Worm (Caenorhabditis elegans) whole organism, late embryonic: ENCODE measurements around the gene sri-69.

ENCODE experiments used
- C38D4.7 ChIP-seq: fragments of 200-800 bp; sonication (Bioruptor generic); optimal IDR thresholded peaks from 2 replicates; lab custom pipeline; 2018; ENCODE audit warnings: mild to moderate bottlenecking, missing genetic modification characterization, moderate library complexity, missing compliant biosample characterization
- ama-1 ChIP-seq: fragments of 150-350 bp; optimal IDR thresholded peaks from 2 replicates; lab custom pipeline; 2014
- ceh-18 ChIP-seq: sonication (generic microtip); optimal IDR thresholded peaks from 2 replicates; lab custom pipeline; 2016; ENCODE audit warnings: missing genetic modification characterization, missing compliant biosample characterization
- ceh-19 ChIP-seq: fragments of 200-800 bp; sonication (Bioruptor generic); optimal IDR thresholded peaks from 2 replicates; lab custom pipeline; 2018; ENCODE audit warnings: mild to moderate bottlenecking, missing genetic modification characterization, missing compliant biosample characterization
- ceh-24 ChIP-seq: sonication (generic microtip); optimal IDR thresholded peaks from 2 replicates; lab custom pipeline; 2016; ENCODE audit warnings: mild to moderate bottlenecking, missing genetic modification characterization, missing compliant biosample characterization
- ceh-30 ChIP-seq: fragments of 150-350 bp; optimal IDR thresholded peaks from 2 replicates; lab custom pipeline; 2014; ENCODE audit warnings: missing biosample characterization, missing genetic modification characterization
- ceh-31 ChIP-seq: sonication (generic microtip); optimal IDR thresholded peaks from 2 replicates; lab custom pipeline; 2016; ENCODE audit warnings: missing genetic modification characterization, missing compliant biosample characterization
- ceh-34 ChIP-seq: sonication (generic microtip); optimal IDR thresholded peaks from 2 replicates; lab custom pipeline; 2016; ENCODE audit warnings: mild to moderate bottlenecking, missing genetic modification characterization, missing compliant biosample characterization
- che-1 ChIP-seq: sonication (generic microtip); optimal IDR thresholded peaks from 2 replicates; lab custom pipeline; 2016; ENCODE audit warnings: mild to moderate bottlenecking, missing genetic modification characterization, missing compliant biosample characterization
- dmd-4 ChIP-seq: sonication (generic microtip); optimal IDR thresholded peaks from 2 replicates; lab custom pipeline; 2016; ENCODE audit warnings: borderline replicate concordance, missing genetic modification characterization, missing compliant biosample characterization
- dve-1 ChIP-seq: sonication (generic microtip); optimal IDR thresholded peaks from 2 replicates; lab custom pipeline; 2017; ENCODE audit warnings: antibody characterized with exemption, mild to moderate bottlenecking, missing genetic modification characterization, missing compliant biosample characterization
- elt-4 ChIP-seq: sonication (generic microtip); optimal IDR thresholded peaks from 2 replicates; lab custom pipeline; 2016; ENCODE audit warnings: missing genetic modification characterization, missing compliant biosample characterization
- fkh-6 ChIP-seq: sonication (generic microtip); optimal IDR thresholded peaks from 2 replicates; lab custom pipeline; 2016; ENCODE audit warnings: missing genetic modification characterization, missing compliant biosample characterization
- gmeb-2 ChIP-seq: sonication (generic microtip); optimal IDR thresholded peaks from 2 replicates; lab custom pipeline; 2016; ENCODE audit warnings: missing genetic modification characterization, inconsistent platforms, missing compliant biosample characterization
- hlh-15 ChIP-seq: sonication (generic microtip); optimal IDR thresholded peaks from 2 replicates; lab custom pipeline; 2016; ENCODE audit warnings: missing genetic modification characterization, missing compliant biosample characterization
- hlh-30 ChIP-seq: sonication (generic microtip); optimal IDR thresholded peaks from 2 replicates; lab custom pipeline; 2017; ENCODE audit warnings: antibody characterized with exemption, missing genetic modification characterization, missing compliant biosample characterization; ENCODE audit not compliant: insufficient read depth
- lim-6 ChIP-seq: sonication (generic microtip); optimal IDR thresholded peaks from 2 replicates; lab custom pipeline; 2016; ENCODE audit warnings: missing genetic modification characterization, missing compliant biosample characterization
- mec-3 ChIP-seq: sonication (generic microtip); optimal IDR thresholded peaks from 2 replicates; lab custom pipeline; 2016; ENCODE audit warnings: borderline replicate concordance, missing genetic modification characterization, missing compliant biosample characterization
- nfya-1 ChIP-seq: sonication (generic microtip); optimal IDR thresholded peaks from 2 replicates; lab custom pipeline; 2017; ENCODE audit warnings: missing genetic modification characterization, mild to moderate bottlenecking, missing compliant biosample characterization, antibody characterized with exemption, moderate library complexity
- nhr-232 ChIP-seq: sonication (generic microtip); optimal IDR thresholded peaks from 2 replicates; lab custom pipeline; 2016; ENCODE audit warnings: missing genetic modification characterization, missing compliant biosample characterization
- npax-4 ChIP-seq: sonication (generic microtip); optimal IDR thresholded peaks from 2 replicates; lab custom pipeline; 2016; ENCODE audit warnings: missing genetic modification characterization, missing compliant biosample characterization
- odd-2 ChIP-seq: sonication (generic microtip); optimal IDR thresholded peaks from 2 replicates; lab custom pipeline; 2017; ENCODE audit warnings: antibody characterized with exemption, mild to moderate bottlenecking, missing genetic modification characterization, missing compliant biosample characterization
- pat-9 ChIP-seq: fragments of 200-800 bp; sonication (Bioruptor generic); optimal IDR thresholded peaks from 2 replicates; lab custom pipeline; 2018; ENCODE audit warnings: mild to moderate bottlenecking, missing genetic modification characterization, moderate library complexity, missing compliant biosample characterization
- pha-2 ChIP-seq: sonication (generic microtip); optimal IDR thresholded peaks from 2 replicates; lab custom pipeline; 2017; ENCODE audit warnings: mild to moderate bottlenecking, missing genetic modification characterization, missing compliant biosample characterization
- pros-1 ChIP-seq: fragments of 150-350 bp; optimal IDR thresholded peaks from 2 replicates; lab custom pipeline; 2014; ENCODE audit warnings: missing biosample characterization, missing genetic modification reagents, missing genetic modification characterization
- ref-2 ChIP-seq: sonication (generic microtip); optimal IDR thresholded peaks from 2 replicates; lab custom pipeline; 2016; ENCODE audit warnings: missing genetic modification characterization, missing compliant biosample characterization
- sdc-2 ChIP-seq: sonication (generic microtip); optimal IDR thresholded peaks from 2 replicates; lab custom pipeline; 2016; ENCODE audit warnings: missing genotype, missing genetic modification characterization, missing compliant biosample characterization
- sox-2 ChIP-seq: fragments of 200-800 bp; sonication (Bioruptor generic); IDR thresholded peaks from 2 replicates; pipeline ENCODE4 v1.3.6; 2022; ENCODE audit warnings: missing genetic modification reagents, missing genetic modification characterization, missing compliant biosample characterization
- syd-9 ChIP-seq: sonication (generic microtip); optimal IDR thresholded peaks from 2 replicates; lab custom pipeline; 2016; ENCODE audit warnings: mild to moderate bottlenecking, missing genetic modification characterization, moderate library complexity, missing compliant biosample characterization
- tbx-2 ChIP-seq: sonication (generic microtip); optimal IDR thresholded peaks from 2 replicates; lab custom pipeline; 2016; ENCODE audit warnings: missing genetic modification characterization, missing compliant biosample characterization
- tbx-7 ChIP-seq: sonication (generic microtip); optimal IDR thresholded peaks from 2 replicates; lab custom pipeline; 2016; ENCODE audit warnings: missing genotype, missing genetic modification characterization, missing compliant biosample characterization
- ttx-3 ChIP-seq: sonication (generic microtip); optimal IDR thresholded peaks from 2 replicates; lab custom pipeline; 2016; ENCODE audit warnings: missing genetic modification reagents, missing genetic modification characterization, missing compliant biosample characterization
- unc-42 ChIP-seq: sonication (generic microtip); optimal IDR thresholded peaks from 2 replicates; lab custom pipeline; 2016; ENCODE audit warnings: missing genotype, missing genetic modification characterization, missing compliant biosample characterization
- unc-55 ChIP-seq: sonication (generic microtip); optimal IDR thresholded peaks from 2 replicates; lab custom pipeline; 2017; ENCODE audit warnings: missing biosample characterization, missing genetic modification reagents, missing genetic modification characterization
- unc-86 ChIP-seq: sonication (generic microtip); optimal IDR thresholded peaks from 2 replicates; lab custom pipeline; 2016; ENCODE audit warnings: missing genetic modification characterization, missing compliant biosample characterization
- ztf-16 ChIP-seq: sonication (generic microtip); optimal IDR thresholded peaks from 2 replicates; lab custom pipeline; 2017; ENCODE audit warnings: missing genetic modification characterization, missing compliant biosample characterization

sri-69 gene

DNA sequence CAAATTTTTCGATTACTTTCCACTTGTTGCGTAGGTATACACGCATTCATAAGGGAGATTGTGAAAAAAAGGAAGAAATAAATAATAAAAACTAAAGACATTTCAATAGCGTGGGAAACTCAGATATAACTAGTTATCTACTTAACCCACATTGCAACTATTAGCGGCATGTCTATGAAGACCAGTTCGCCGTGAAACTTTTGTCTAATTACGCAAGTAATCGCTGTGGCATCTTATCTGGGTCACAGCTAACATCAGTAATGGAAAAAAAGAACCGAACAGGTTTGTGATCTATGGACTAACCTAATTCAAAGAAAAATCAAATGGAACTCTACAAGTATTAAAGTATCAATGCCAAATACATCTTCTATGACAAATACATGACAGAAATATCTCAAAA is 5.0 kb upstream of the sri-69 start, which contains the start of gene clec-241:
TSS of gene clec-241 (minus strand) at position 101 of the 400 bp plus-strand sequence.
- no peak for TF ChIP-seq sox-2 (GFP tag; lab: Robert Waterston, UW)
- no peak for TF ChIP-seq dmd-4 (tag; lab: Kevin White, UChicago)
- no peak for TF ChIP-seq nfya-1 (tag; lab: Kevin White, UChicago)
- TF ChIP-seq ceh-19 (GFP tag; lab: Kevin White, UChicago) = no peak
- no peak for TF ChIP-seq sdc-2 (tag; lab: Kevin White, UChicago)
- no peak for TF ChIP-seq unc-86 (tag; lab: Kevin White, UChicago)
- TF ChIP-seq C38D4.7 (GFP tag; lab: Kevin White, UChicago) = no peak
- TF ChIP-seq elt-4 (tag; lab: Kevin White, UChicago) = no peak
- no peak for TF ChIP-seq pros-1 (tag; lab: Kevin White, UChicago)
- no peak for TF ChIP-seq fkh-6 (tag; lab: Kevin White, UChicago)
- TF ChIP-seq ceh-30 (tag; lab: Kevin White, UChicago) = no peak
- no peak for TF ChIP-seq mec-3 (tag; lab: Kevin White, UChicago)
- TF ChIP-seq ceh-34 (tag; lab: Kevin White, UChicago) = no peak
- no peak for TF ChIP-seq ztf-16 (tag; lab: Kevin White, UChicago)
- TF ChIP-seq hlh-30 (tag; lab: Kevin White, UChicago) = no peak
- no peak for TF ChIP-seq ceh-18 (tag; lab: Kevin White, UChicago)
- TF ChIP-seq lim-6 (tag; lab: Kevin White, UChicago) = no peak
- TF ChIP-seq odd-2 (tag; lab: Kevin White, UChicago) = no peak

DNA sequence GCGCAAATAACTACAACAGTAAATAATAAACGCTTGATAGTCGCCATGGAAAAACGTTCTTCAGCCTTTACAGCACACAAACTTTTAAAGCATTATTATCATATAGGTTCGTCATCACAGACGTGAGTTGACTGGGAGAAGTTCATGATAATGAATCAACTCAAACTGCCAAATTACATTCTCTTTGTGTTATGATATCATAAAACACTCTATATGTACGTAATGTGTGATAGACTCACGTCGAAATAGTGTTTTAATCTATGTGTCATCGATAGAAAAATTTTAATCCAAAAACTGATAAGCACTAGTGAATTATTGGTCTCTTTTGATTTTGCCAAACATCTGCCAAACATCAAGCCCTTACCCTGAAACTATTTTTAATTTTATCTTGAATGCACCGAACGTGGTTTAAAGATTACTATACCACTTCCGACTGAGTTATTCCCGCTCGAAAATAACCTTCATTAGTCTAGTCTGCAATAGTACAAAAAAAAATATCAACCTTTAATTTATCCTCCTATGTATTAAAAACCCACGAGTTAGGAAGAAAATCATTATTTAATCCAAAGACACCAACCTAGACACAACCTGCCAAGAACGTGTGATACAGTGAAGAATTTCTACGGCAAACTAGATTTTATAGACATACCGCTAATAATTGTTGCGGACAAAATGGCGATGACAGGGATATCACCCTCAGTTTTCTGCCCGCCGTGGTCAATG is 1.3 kb upstream of the sri-69 start, which contains the start of the genes clc-12 and clec-240:
TSS of gene clc-12 (minus strand) at position 47 of the 723 bp plus-strand sequence.
TSS of gene clec-240 (plus strand) at position 673 of the 723 bp plus-strand sequence.
- TF ChIP-seq fkh-6 (tag; lab: Kevin White, UChicago) (no peak), nfya-1 (tag; lab: Kevin White, UChicago) (no peak), ztf-16 (tag; lab: Kevin White, UChicago) (no peak), ceh-19 (GFP tag; lab: Kevin White, UChicago) (no peak), pha-2 (tag; lab: Kevin White, UChicago) (no peak), ama-1 (no peak), ref-2 (tag; lab: Kevin White, UChicago) (no peak), unc-55 (GFP tag; lab: Kevin White, UChicago) (no peak), ceh-34 (tag; lab: Kevin White, UChicago) (no peak), pat-9 (tag; lab: Kevin White, UChicago) (no peak), npax-4 (tag; lab: Kevin White, UChicago) (no peak), tbx-7 (tag; lab: Kevin White, UChicago) (no peak), dve-1 (tag; lab: Kevin White, UChicago) (no peak), lim-6 (tag; lab: Kevin White, UChicago) (no peak), C38D4.7 (GFP tag; lab: Kevin White, UChicago) (no peak), ceh-24 (no peak), hlh-15 (tag; lab: Kevin White, UChicago) (no peak), syd-9 (tag; lab: Kevin White, UChicago) (no peak), unc-42 (no peak)

DNA sequence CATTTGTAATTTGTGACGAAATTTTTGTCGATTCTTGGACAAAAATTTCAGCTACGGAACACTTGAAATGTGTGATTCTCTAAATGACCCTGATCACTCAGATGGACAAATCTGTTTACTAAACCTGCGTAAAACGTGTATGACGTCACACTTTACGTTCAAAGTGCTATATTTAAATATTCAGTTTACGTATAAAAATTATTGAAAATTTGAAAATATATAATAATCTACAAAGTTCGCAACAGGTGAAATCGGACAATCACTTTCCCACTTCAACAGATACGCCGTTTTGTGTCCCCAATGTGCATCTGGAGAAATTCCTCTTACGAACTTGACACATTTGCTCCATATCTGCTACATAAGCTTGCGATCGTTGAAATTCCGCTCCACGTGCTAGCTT is 3.0 kb downstream of the sri-69 start, which contains the start of gene srh-131:
TSS of gene srh-131 (plus strand) at position 301 of the 400 bp plus-strand sequence.
- TF ChIP-seq hlh-30 (tag; lab: Kevin White, UChicago) (no peak), gmeb-2 (tag; lab: Kevin White, UChicago) (no peak), dve-1 (tag; lab: Kevin White, UChicago) (no peak), nfya-1 (tag; lab: Kevin White, UChicago) (no peak), ttx-3 (tag; lab: Kevin White, UChicago) (no peak), ceh-30 (tag; lab: Kevin White, UChicago) (no peak), che-1 (tag; lab: Kevin White, UChicago) (no peak), unc-55 (GFP tag; lab: Kevin White, UChicago) (no peak), unc-86 (tag; lab: Kevin White, UChicago) (no peak), tbx-2 (tag; lab: Kevin White, UChicago) (no peak), ceh-31 (tag; lab: Kevin White, UChicago) (no peak), nhr-232 (tag; lab: Kevin White, UChicago) (no peak)
